Worm (Caenorhabditis elegans) whole organism, L2 larva: ENCODE measurements around the gene T26H5.10.

ENCODE experiments used
- C34F6.9 ChIP-seq: fragments of 150-350 bp; optimal IDR thresholded peaks from 2 replicates; lab custom pipeline; 2014; ENCODE audit warnings: missing biosample characterization, missing genetic modification characterization
- F13H6.1 ChIP-seq: sonication (generic microtip); optimal IDR thresholded peaks from 2 replicates; lab custom pipeline; 2016; ENCODE audit warnings: missing genetic modification characterization, missing compliant biosample characterization
- R02D3.7 ChIP-seq: fragments of 150-350 bp; optimal IDR thresholded peaks from 2 replicates; lab custom pipeline; 2014; ENCODE audit warnings: missing biosample characterization, missing genetic modification characterization
- ZK546.5 ChIP-seq: sonication (generic microtip); optimal IDR thresholded peaks from 2 replicates; lab custom pipeline; 2017; ENCODE audit warnings: missing biosample characterization, missing genetic modification characterization
- alr-1 ChIP-seq: fragments of 150-350 bp; optimal IDR thresholded peaks from 2 replicates; lab custom pipeline; 2014; ENCODE audit warnings: missing biosample characterization, missing genetic modification characterization
- aly-2 ChIP-seq: fragments of 150-350 bp; optimal IDR thresholded peaks from 2 replicates; lab custom pipeline; 2014; ENCODE audit warnings: missing biosample characterization, missing genetic modification characterization
- blmp-1 ChIP-seq: sonication (generic microtip); optimal IDR thresholded peaks from 2 replicates; lab custom pipeline; 2017; ENCODE audit warnings: missing genetic modification characterization, mild to moderate bottlenecking, missing compliant biosample characterization, antibody characterized with exemption, moderate library complexity; ENCODE audit not compliant: insufficient read depth
- ceh-16 ChIP-seq: fragments of 150-350 bp; optimal IDR thresholded peaks from 2 replicates; lab custom pipeline; 2014; ENCODE audit warnings: missing biosample characterization, missing genetic modification characterization
- ceh-82 ChIP-seq: fragments of 150-350 bp; optimal IDR thresholded peaks from 2 replicates; lab custom pipeline; 2014; ENCODE audit warnings: missing biosample characterization, missing genetic modification characterization
- crh-2 ChIP-seq: sonication (generic microtip); optimal IDR thresholded peaks from 2 replicates; lab custom pipeline; 2017; ENCODE audit warnings: missing biosample characterization, missing genetic modification characterization
- dmd-4 ChIP-seq: sonication (generic microtip); optimal IDR thresholded peaks from 2 replicates; lab custom pipeline; 2017; ENCODE audit warnings: missing biosample characterization, missing genetic modification characterization
- elt-1 ChIP-seq: fragments of 150-350 bp; optimal IDR thresholded peaks from 2 replicates; lab custom pipeline; 2014; ENCODE audit warnings: missing biosample characterization, missing genetic modification characterization
- elt-3 ChIP-seq: sonication (generic microtip); optimal IDR thresholded peaks from 2 replicates; lab custom pipeline; 2017; ENCODE audit warnings: missing biosample characterization, missing genetic modification characterization
- fos-1 ChIP-seq: fragments of 150-350 bp; optimal IDR thresholded peaks from 2 replicates; lab custom pipeline; 2014; ENCODE audit warnings: missing biosample characterization, missing genetic modification characterization
- gmeb-1 ChIP-seq: fragments of 150-350 bp; optimal IDR thresholded peaks from 2 replicates; lab custom pipeline; 2014; ENCODE audit warnings: missing biosample characterization, missing genetic modification characterization
- lin-11 ChIP-seq: fragments of 150-350 bp; sonication (generic microtip); optimal IDR thresholded peaks from 2 replicates; lab custom pipeline; 2014; ENCODE audit warnings: missing biosample characterization, missing genetic modification characterization, inconsistent platforms, mixed read lengths
- lin-13 ChIP-seq: fragments of 150-350 bp; optimal IDR thresholded peaks from 2 replicates; lab custom pipeline; 2014; ENCODE audit warnings: missing biosample characterization, missing genetic modification reagents, missing genetic modification characterization
- lin-39 ChIP-seq: fragments of 150-350 bp; optimal IDR thresholded peaks from 2 replicates; lab custom pipeline; 2014; ENCODE audit warnings: missing biosample characterization, missing genetic modification reagents, missing genetic modification characterization
- lsy-2 ChIP-seq, 2 experiments: fragments of 150-350 bp in 1 of 2; sonication (generic microtip) in 1 of 2; optimal IDR thresholded peaks; 2 replicates each; lab custom pipeline; 2014 to 2017; ENCODE audit warnings: missing biosample characterization in 2 of 2, missing genetic modification characterization in 2 of 2
- mab-5 ChIP-seq: fragments of 150-350 bp; optimal IDR thresholded peaks from 2 replicates; lab custom pipeline; 2014; ENCODE audit warnings: missing biosample characterization, missing genetic modification characterization
- mbf-1 ChIP-seq: sonication (generic microtip); optimal IDR thresholded peaks from 2 replicates; lab custom pipeline; 2017; ENCODE audit warnings: missing biosample characterization, missing genetic modification characterization
- mdl-1 ChIP-seq, 2 experiments: fragments of 150-350 bp in 1 of 2; sonication (generic microtip) in 1 of 2; optimal IDR thresholded peaks; 2 replicates each; lab custom pipeline; 2017; ENCODE audit warnings: missing biosample characterization in 2 of 2, missing genetic modification characterization in 2 of 2
- nhr-10 ChIP-seq: sonication (generic microtip); optimal IDR thresholded peaks from 2 replicates; lab custom pipeline; 2017; ENCODE audit warnings: missing biosample characterization, missing genetic modification characterization
- nhr-11 ChIP-seq: fragments of 150-350 bp; optimal IDR thresholded peaks from 2 replicates; lab custom pipeline; 2014; ENCODE audit warnings: missing biosample characterization, missing genetic modification characterization
- nhr-12 ChIP-seq: fragments of 150-350 bp; optimal IDR thresholded peaks from 2 replicates; lab custom pipeline; 2014; ENCODE audit warnings: missing biosample characterization, missing genetic modification characterization
- nhr-129 ChIP-seq: fragments of 150-350 bp; optimal IDR thresholded peaks from 2 replicates; lab custom pipeline; 2014; ENCODE audit warnings: missing biosample characterization, missing genetic modification characterization
- nhr-23 ChIP-seq: fragments of 150-350 bp; optimal IDR thresholded peaks from 2 replicates; lab custom pipeline; 2014; ENCODE audit warnings: missing biosample characterization, missing genetic modification reagents, missing genetic modification characterization
- nhr-237 ChIP-seq: fragments of 150-350 bp; optimal IDR thresholded peaks from 2 replicates; lab custom pipeline; 2014; ENCODE audit warnings: missing biosample characterization, missing genetic modification characterization
- nhr-25 ChIP-seq: fragments of 150-350 bp; sonication (generic microtip); optimal IDR thresholded peaks from 3 replicates; lab custom pipeline; 2014; ENCODE audit warnings: missing biosample characterization, missing genetic modification characterization
- nhr-6 ChIP-seq: fragments of 150-350 bp; optimal IDR thresholded peaks from 2 replicates; lab custom pipeline; 2014; ENCODE audit warnings: missing biosample characterization, missing genetic modification characterization
- nhr-77 ChIP-seq: fragments of 150-350 bp; optimal IDR thresholded peaks from 2 replicates; lab custom pipeline; 2014; ENCODE audit warnings: missing biosample characterization, missing genetic modification characterization
- sem-4 ChIP-seq: fragments of 150-350 bp; optimal IDR thresholded peaks from 2 replicates; lab custom pipeline; 2014; ENCODE audit warnings: missing biosample characterization, missing genetic modification reagents, missing genetic modification characterization
- sma-3 ChIP-seq: sonication (generic microtip); optimal IDR thresholded peaks from 2 replicates; lab custom pipeline; 2016; ENCODE audit warnings: missing genetic modification reagents, missing genetic modification characterization, missing compliant biosample characterization
- sma-9 ChIP-seq, 2 experiments: fragments of 150-350 bp in 1 of 2; sonication (generic microtip) in 1 of 2; optimal IDR thresholded peaks; 2 replicates each; lab custom pipeline; 2014 to 2016; ENCODE audit warnings: missing genetic modification characterization in 2 of 2, mild to moderate bottlenecking in 1 of 2, missing biosample characterization in 1 of 2, missing compliant biosample characterization in 1 of 2, missing genetic modification reagents in 1 of 2, moderate library complexity in 1 of 2
- snpc-4 ChIP-seq: fragments of 150-350 bp; optimal IDR thresholded peaks from 2 replicates; lab custom pipeline; 2014; ENCODE audit warnings: missing biosample characterization, missing genetic modification characterization
- unc-39 ChIP-seq: fragments of 150-350 bp; optimal IDR thresholded peaks from 2 replicates; lab custom pipeline; 2014; ENCODE audit warnings: missing biosample characterization, missing genetic modification characterization
- unc-55 ChIP-seq: fragments of 150-350 bp; sonication (generic microtip); optimal IDR thresholded peaks from 3 replicates; lab custom pipeline; 2014; ENCODE audit warnings: missing biosample characterization, missing genetic modification reagents, missing genetic modification characterization
- unc-62 ChIP-seq: fragments of 150-350 bp; optimal IDR thresholded peaks from 2 replicates; lab custom pipeline; 2014; ENCODE audit warnings: missing biosample characterization, missing genetic modification reagents, missing genetic modification characterization
- zag-1 ChIP-seq: fragments of 150-350 bp; optimal IDR thresholded peaks from 2 replicates; lab custom pipeline; 2014; ENCODE audit warnings: missing biosample characterization, missing genetic modification characterization
- ztf-1 ChIP-seq: fragments of 200-800 bp; sonication (Bioruptor generic); conservative IDR thresholded peaks from 2 replicates; pipeline ENCODE4 v1.3.6; 2022; ENCODE audit warnings: missing genetic modification characterization, missing compliant biosample characterization
- ztf-11 ChIP-seq: sonication (generic microtip); optimal IDR thresholded peaks from 2 replicates; lab custom pipeline; 2017; ENCODE audit warnings: missing biosample characterization, missing genetic modification characterization
- ztf-4 ChIP-seq: fragments of 150-350 bp; optimal IDR thresholded peaks from 2 replicates; lab custom pipeline; 2014; ENCODE audit warnings: missing biosample characterization, missing genetic modification characterization

T26H5.10 gene

DNA sequence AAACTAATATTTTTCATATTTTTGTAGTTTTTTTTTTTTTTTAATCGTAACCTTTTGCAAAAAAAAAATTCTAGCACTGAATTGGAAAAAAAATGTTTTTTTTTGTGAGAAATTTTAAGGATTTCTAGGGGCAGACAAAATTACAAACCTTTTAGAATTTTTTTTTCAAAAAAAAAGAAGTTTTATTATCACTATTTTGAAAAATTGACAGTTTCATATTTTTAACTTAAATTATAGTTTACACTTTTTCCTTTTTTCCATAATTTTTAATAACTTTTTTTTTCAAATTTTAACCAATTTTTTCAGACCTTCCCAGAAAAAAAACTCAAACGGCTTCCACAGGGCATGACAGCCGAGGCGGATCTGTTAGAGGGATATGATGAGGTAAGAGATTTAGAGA lies 27.4 kb upstream of the T26H5.10 start, which contains the start of gene dpf-1:
TSS of gene dpf-1 (plus strand) at position 301 of the 400 bp plus-strand sequence.
- TF ChIP-seq unc-62 (GFP tag; lab: Kevin White, UChicago) = no peak
- TF ChIP-seq nhr-129 (tag; lab: Kevin White, UChicago) = no peak
- no peak for TF ChIP-seq sma-9 (GFP tag; optimal IDR thresholded peaks at IDR 0.05; lab: Kevin White, UChicago)
- no peak for TF ChIP-seq sma-9 (tag; optimal IDR thresholded peaks at IDR 0.05; lab: Kevin White, UChicago)
- no peak for TF ChIP-seq sem-4
- TF ChIP-seq lsy-2 (tag; optimal IDR thresholded peaks at IDR 0.05; lab: Kevin White, UChicago) = no peak
- no peak for TF ChIP-seq ztf-1 (GFP tag; lab: Robert Waterston, UW)
- TF ChIP-seq lin-13 (GFP tag; lab: Kevin White, UChicago) = no peak
- TF ChIP-seq nhr-11 (tag; lab: Kevin White, UChicago) = no peak
- no peak for TF ChIP-seq nhr-77 (tag; lab: Kevin White, UChicago)
- TF ChIP-seq C34F6.9 (tag; lab: Kevin White, UChicago) = no peak
- no peak for TF ChIP-seq ztf-4 (tag; lab: Kevin White, UChicago)
- TF ChIP-seq crh-2 (tag; lab: Kevin White, UChicago) = no peak
- no peak for TF ChIP-seq alr-1 (tag; lab: Kevin White, UChicago)
- TF ChIP-seq lin-11 = no peak
- TF ChIP-seq ceh-16 (tag; lab: Kevin White, UChicago) = no peak
- TF ChIP-seq dmd-4 (tag; lab: Kevin White, UChicago) = no peak
- no peak for TF ChIP-seq nhr-10 (tag; lab: Kevin White, UChicago)
- no peak for TF ChIP-seq elt-3 (tag; lab: Kevin White, UChicago)
- TF ChIP-seq nhr-6 (tag; lab: Kevin White, UChicago) = no peak

DNA sequence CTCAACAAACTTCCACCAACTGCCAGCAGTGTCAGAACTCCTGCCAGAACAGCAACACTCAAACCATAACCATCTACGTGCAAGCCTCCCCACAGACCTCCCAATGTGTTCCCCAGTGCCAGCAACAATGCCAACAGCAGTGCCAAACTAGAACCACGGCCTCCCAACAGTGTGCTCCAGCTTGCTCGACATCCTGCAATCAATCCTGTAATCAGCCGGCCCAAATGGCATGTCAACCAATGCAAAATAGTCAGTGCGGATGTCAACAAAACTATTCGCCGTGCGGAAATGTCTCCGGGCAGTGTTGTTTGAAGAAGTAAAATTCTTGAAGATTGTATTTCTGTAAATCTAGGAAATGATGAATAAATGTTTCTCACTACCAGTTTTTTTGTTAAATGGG lies 23.1 kb upstream of the T26H5.10 start:
- no peak for TF ChIP-seq zag-1 (tag; lab: Kevin White, UChicago)
- no peak for TF ChIP-seq sem-4
- TF ChIP-seq blmp-1 = no peak
- no peak for TF ChIP-seq mab-5 (tag; lab: Kevin White, UChicago)
- TF ChIP-seq ztf-4 (tag; lab: Kevin White, UChicago) = no peak
- no peak for TF ChIP-seq dmd-4 (tag; lab: Kevin White, UChicago)
- no peak for TF ChIP-seq nhr-6 (tag; lab: Kevin White, UChicago)
- TF ChIP-seq nhr-129 (tag; lab: Kevin White, UChicago) = no peak
- TF ChIP-seq elt-3 (tag; lab: Kevin White, UChicago) = no peak
- no peak for TF ChIP-seq elt-1
- TF ChIP-seq unc-55 (GFP tag; lab: Kevin White, UChicago) = no peak
- TF ChIP-seq gmeb-1 = no peak
- TF ChIP-seq ceh-82 (tag; lab: Kevin White, UChicago) = no peak
- TF ChIP-seq ztf-11 (tag; lab: Kevin White, UChicago) = no peak
- TF ChIP-seq sma-3 (GFP tag; lab: Kevin White, UChicago) = no peak
- TF ChIP-seq C34F6.9 (tag; lab: Kevin White, UChicago) = no peak
- no peak for TF ChIP-seq unc-62 (GFP tag; lab: Kevin White, UChicago)
- no peak for TF ChIP-seq aly-2 (tag; lab: Kevin White, UChicago)
- TF ChIP-seq, all 48 proteins: peak for 0

DNA sequence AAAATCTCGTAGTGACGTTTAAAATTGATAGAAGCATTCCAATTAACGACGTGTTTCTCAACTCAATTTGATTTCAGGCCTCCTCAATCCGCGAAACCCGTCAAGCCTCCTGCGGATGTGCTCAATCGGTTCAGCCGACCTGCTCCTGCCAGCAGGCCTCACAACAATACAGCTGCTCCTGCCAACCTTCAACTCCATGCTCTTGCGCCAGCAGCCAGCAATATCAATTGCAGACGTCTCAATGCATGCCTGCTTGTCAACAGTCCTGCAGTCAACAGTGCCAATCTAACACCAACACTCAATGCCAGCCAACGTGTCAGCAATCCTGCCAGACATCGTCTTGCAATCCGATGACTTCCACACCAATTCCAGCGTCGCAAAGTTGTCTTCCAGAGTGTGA lies 22.4 kb upstream of the T26H5.10 start:
- TF ChIP-seq lin-39 (tag; lab: Kevin White, UChicago) (no peak), aly-2 (tag; lab: Kevin White, UChicago) (no peak), lin-11 (no peak), ztf-11 (tag; lab: Kevin White, UChicago) (no peak), R02D3.7 (tag; lab: Kevin White, UChicago) (no peak), mdl-1 (tag; optimal IDR thresholded peaks at IDR 0.05; lab: Kevin White, UChicago) (no peak)

DNA sequence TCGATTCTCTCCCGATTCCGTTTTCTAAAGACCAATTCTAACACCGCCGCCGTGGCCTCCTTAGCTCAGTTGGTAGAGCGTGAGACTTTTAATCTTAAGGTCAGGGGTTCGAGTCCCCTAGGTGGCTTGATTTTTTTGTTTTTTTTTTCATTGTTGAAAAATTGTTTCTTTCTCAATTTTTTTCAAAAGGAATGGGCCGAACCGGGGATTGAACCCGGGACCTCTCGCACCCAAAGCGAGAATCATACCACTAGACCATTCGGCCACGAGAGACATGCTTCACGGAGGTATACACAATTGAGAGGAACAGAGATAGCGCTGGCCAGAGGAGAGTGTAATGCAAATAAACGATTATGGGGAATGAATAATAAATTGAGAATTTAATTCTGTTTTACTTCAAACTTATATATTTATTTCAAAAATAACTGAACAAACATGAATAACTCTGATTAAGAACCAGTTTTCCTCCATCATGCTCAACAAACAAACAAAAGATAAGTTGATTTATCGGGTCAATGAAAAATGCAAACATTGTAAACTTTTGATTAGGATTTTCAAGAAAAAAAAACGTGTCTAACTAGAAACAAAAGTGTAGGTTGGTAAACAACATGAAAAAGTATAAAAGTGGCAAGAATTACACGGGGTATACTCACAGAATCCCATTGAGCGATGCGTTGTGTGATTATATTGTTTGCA lies 21.6 kb upstream of the T26H5.10 start, which contains the start of gene pqn-71:
TSS of gene pqn-71 (plus strand) at position 646 of the 696 bp plus-strand sequence.
- TF ChIP-seq elt-3 (tag; lab: Kevin White, UChicago) (no peak), snpc-4 (tag; lab: Kevin White, UChicago) (peak; percentile 58), lsy-2 (tag; optimal IDR thresholded peaks at IDR 0.05; lab: Kevin White, UChicago) (peak; percentile 71 to 85), F13H6.1 (tag; lab: Kevin White, UChicago) (peak; percentile 74), fos-1 (peak; percentile 94), nhr-25 (tag; lab: Kevin White, UChicago) (no peak), lin-11 (peak; percentile 66), R02D3.7 (tag; lab: Kevin White, UChicago) (no peak), unc-39 (tag; lab: Kevin White, UChicago) (no peak), nhr-23 (tag; lab: Kevin White, UChicago) (no peak), sma-9 (GFP tag; optimal IDR thresholded peaks at IDR 0.05; lab: Kevin White, UChicago) (peak; percentile 74), sma-9 (tag; optimal IDR thresholded peaks at IDR 0.05; lab: Kevin White, UChicago) (no peak), nhr-11 (tag; lab: Kevin White, UChicago) (peak; percentile 65), mbf-1 (tag; lab: Kevin White, UChicago) (peak; percentile 10), sem-4 (peak; percentile 63), C34F6.9 (tag; lab: Kevin White, UChicago) (peak; percentile 52), aly-2 (tag; lab: Kevin White, UChicago) (no peak), ZK546.5 (tag; lab: Kevin White, UChicago) (no peak), blmp-1 (no peak), nhr-12 (tag; lab: Kevin White, UChicago) (no peak), elt-1 (no peak), lin-39 (tag; lab: Kevin White, UChicago) (no peak), ztf-1 (GFP tag; lab: Robert Waterston, UW) (no peak), dmd-4 (tag; lab: Kevin White, UChicago) (no peak), nhr-237 (no peak), nhr-129 (tag; lab: Kevin White, UChicago) (peak; percentile 69), zag-1 (tag; lab: Kevin White, UChicago) (peak; percentile 57), ztf-4 (tag; lab: Kevin White, UChicago) (no peak), ztf-11 (tag; lab: Kevin White, UChicago) (no peak)
